Fruit fly (Drosophila melanogaster) whole organism, embryonic: ENCODE measurements around the gene CG16719.

ENCODE experiments used
- CG11398 ChIP-seq: fragments of 200-800 bp; sonication (Bioruptor generic); optimal IDR thresholded peaks from 2 replicates; lab custom pipeline; 2016; ENCODE audit warnings: missing biosample characterization, missing genetic modification characterization
- CG11560 ChIP-seq: fragments of 200-800 bp; sonication (Bioruptor generic); IDR thresholded peaks from 3 replicates; pipeline ENCODE4 v1.3.6; 2022; ENCODE audit warnings: missing biosample characterization, missing genetic modification characterization
- CG11695 ChIP-seq: fragments of 200-800 bp; sonication (Bioruptor generic); IDR thresholded peaks from 3 replicates; pipeline ENCODE4 v1.3.6; 2022; ENCODE audit warnings: missing biosample characterization, missing genetic modification characterization
- CG12744 ChIP-seq: fragments of 200-800 bp; sonication (Bioruptor generic); optimal IDR thresholded peaks from 2 replicates; lab custom pipeline; 2016; ENCODE audit warnings: missing biosample characterization, missing genetic modification characterization
- CG13424 ChIP-seq: fragments of 200-800 bp; sonication (Bioruptor generic); optimal IDR thresholded peaks from 2 replicates; lab custom pipeline; 2019; ENCODE audit warnings: missing biosample characterization, mild to moderate bottlenecking, missing genetic modification characterization, moderate library complexity
- CG14860 ChIP-seq: fragments of 200-800 bp; sonication (Bioruptor generic); IDR thresholded peaks from 3 replicates; pipeline ENCODE4 v1.3.6; 2022; ENCODE audit warnings: missing biosample characterization, missing genetic modification characterization; ENCODE audit not compliant: partially characterized antibody
- CG15073 ChIP-seq: fragments of 200-800 bp; sonication (Bioruptor generic); optimal IDR thresholded peaks from 2 replicates; lab custom pipeline; 2016; ENCODE audit warnings: missing biosample characterization, missing genetic modification characterization
- CG15479 ChIP-seq: fragments of 200-800 bp; sonication (Bioruptor generic); optimal IDR thresholded peaks from 3 replicates; lab custom pipeline; 2019; ENCODE audit warnings: missing biosample characterization, mild to moderate bottlenecking, missing genetic modification characterization, moderate library complexity
- CG15514 ChIP-seq: fragments of 200-800 bp; sonication (Bioruptor generic); optimal IDR thresholded peaks from 3 replicates; lab custom pipeline; 2017; ENCODE audit warnings: missing biosample characterization, missing genetic modification characterization, mild to moderate bottlenecking, moderate library complexity, missing genetic modification reagents
- CG1602 ChIP-seq: fragments of 200-800 bp; sonication (Bioruptor generic); optimal IDR thresholded peaks from 3 replicates; lab custom pipeline; 2016; ENCODE audit warnings: missing biosample characterization, missing genetic modification characterization
- CG17612 ChIP-seq: fragments of 200-800 bp; sonication (Bioruptor generic); IDR thresholded peaks from 2 replicates; pipeline ENCODE4 v1.3.6; 2022; ENCODE audit warnings: missing biosample characterization, missing genetic modification characterization
- CG18262 ChIP-seq: fragments of 200-800 bp; optimal IDR thresholded peaks from 3 replicates; lab custom pipeline; 2019; ENCODE audit warnings: missing biosample characterization, mild to moderate bottlenecking, missing genetic modification characterization, moderate library complexity
- CG2129 ChIP-seq: fragments of 200-800 bp; sonication (Bioruptor generic); IDR thresholded peaks from 2 replicates; pipeline ENCODE4 v1.3.6; 2022; ENCODE audit warnings: missing biosample characterization, missing genetic modification characterization; ENCODE audit not compliant: partially characterized antibody
- CG31441 ChIP-seq: fragments of 200-800 bp; sonication (Bioruptor generic); IDR thresholded peaks from 2 replicates; pipeline ENCODE4 v1.3.6; 2022; ENCODE audit warnings: missing biosample characterization, missing genetic modification characterization
- CG33213 ChIP-seq: fragments of 200-800 bp; sonication (Bioruptor generic); optimal IDR thresholded peaks from 3 replicates; lab custom pipeline; 2016; ENCODE audit warnings: missing biosample characterization, missing genetic modification characterization
- CG34422 ChIP-seq: fragments of 200-800 bp; sonication (Bioruptor generic); IDR thresholded peaks from 3 replicates; pipeline ENCODE4 v1.3.6; 2022; ENCODE audit warnings: missing biosample characterization, missing genetic modification characterization
- CG3847 ChIP-seq: fragments of 200-800 bp; sonication (Bioruptor generic); IDR thresholded peaks from 2 replicates; pipeline ENCODE4 v1.3.6; 2022; ENCODE audit warnings: missing biosample characterization, missing genetic modification characterization
- CG6654 ChIP-seq: fragments of 200-800 bp; sonication (Bioruptor generic); optimal IDR thresholded peaks from 2 replicates; lab custom pipeline; 2017; ENCODE audit warnings: missing biosample characterization, mild to moderate bottlenecking, missing genetic modification characterization
- CG7372 ChIP-seq: fragments of 200-800 bp; sonication (Bioruptor generic); IDR thresholded peaks from 2 replicates; pipeline ENCODE4 v1.3.6; 2022; ENCODE audit warnings: missing biosample characterization, missing genetic modification characterization
- CG7556 ChIP-seq: fragments of 200-800 bp; sonication (Bioruptor generic); optimal IDR thresholded peaks from 2 replicates; lab custom pipeline; 2017; ENCODE audit warnings: missing biosample characterization, mild to moderate bottlenecking, missing genetic modification characterization
- CG9817 ChIP-seq: fragments of 200-800 bp; sonication (Bioruptor generic); optimal IDR thresholded peaks from 2 replicates; lab custom pipeline; 2018; ENCODE audit warnings: missing biosample characterization, mild to moderate bottlenecking, missing genetic modification characterization, moderate library complexity
- CHES-1-like ChIP-seq: fragments of 200-800 bp; sonication (Bioruptor generic); optimal IDR thresholded peaks from 2 replicates; lab custom pipeline; 2016; ENCODE audit warnings: missing biosample characterization, missing genetic modification characterization
- MTF-1 ChIP-seq: fragments of 200-800 bp; sonication (Bioruptor generic); optimal IDR thresholded peaks from 2 replicates; lab custom pipeline; 2018; ENCODE audit warnings: missing biosample characterization, mild to moderate bottlenecking, missing genetic modification characterization, borderline replicate concordance
- Rfx ChIP-seq: fragments of 200-800 bp; sonication (Bioruptor generic); IDR thresholded peaks from 2 replicates; pipeline ENCODE4 v1.3.6; 2022; ENCODE audit warnings: missing biosample characterization, missing genetic modification characterization
- Side ChIP-seq: fragments of 200-800 bp; sonication (Bioruptor generic); optimal IDR thresholded peaks from 2 replicates; lab custom pipeline; 2016; ENCODE audit warnings: missing biosample characterization, missing genetic modification characterization
- Sox102F ChIP-seq: fragments of 200-800 bp; sonication (Bioruptor generic); optimal IDR thresholded peaks from 2 replicates; lab custom pipeline; 2018; ENCODE audit warnings: missing biosample characterization, mild to moderate bottlenecking, missing genetic modification characterization, moderate library complexity
- Usf ChIP-seq: fragments of 200-800 bp; sonication (Bioruptor generic); optimal IDR thresholded peaks from 2 replicates; lab custom pipeline; 2017; ENCODE audit warnings: missing genotype, missing biosample characterization, missing genetic modification characterization
- al ChIP-seq: fragments of 200-800 bp; sonication (Bioruptor generic); IDR thresholded peaks from 2 replicates; pipeline ENCODE4 v1.3.6; 2022; ENCODE audit warnings: missing biosample characterization, missing genetic modification characterization
- ara ChIP-seq: fragments of 200-800 bp; sonication (Bioruptor generic); IDR thresholded peaks from 2 replicates; pipeline ENCODE4 v1.3.6; 2022; ENCODE audit warnings: missing biosample characterization, missing genetic modification characterization
- br ChIP-seq: fragments of >200 bp; optimal IDR thresholded peaks from 2 replicates; lab custom pipeline; 2017
- cad ChIP-seq: fragments of >200 bp; optimal IDR thresholded peaks from 2 replicates; lab custom pipeline; 2017; ENCODE audit warnings: missing biosample characterization, missing genetic modification characterization
- chif ChIP-seq, 2 experiments: fragments of 200-800 bp; sonication (Bioruptor generic); optimal IDR thresholded peaks; 3 replicates each; lab custom pipeline; 2016; ENCODE audit warnings: missing biosample characterization in 2 of 2, missing genetic modification characterization in 2 of 2
- cwo ChIP-seq: fragments of 200-800 bp; sonication (Bioruptor generic); optimal IDR thresholded peaks from 3 replicates; lab custom pipeline; 2017; ENCODE audit warnings: missing biosample characterization, missing genetic modification characterization, mild to moderate bottlenecking, moderate library complexity, missing genetic modification reagents
- dan ChIP-seq: fragments of 200-800 bp; sonication (Bioruptor generic); IDR thresholded peaks from 2 replicates; pipeline ENCODE4 v1.3.6; 2022; ENCODE audit warnings: missing biosample characterization, missing genetic modification characterization
- dysf ChIP-seq: fragments of 200-800 bp; sonication (Bioruptor generic); IDR thresholded peaks from 3 replicates; pipeline ENCODE4 v1.3.6; 2022; ENCODE audit warnings: missing biosample characterization, missing genetic modification characterization
- esg ChIP-seq: fragments of 200-800 bp; sonication (Bioruptor generic); conservative IDR thresholded peaks from 2 replicates; pipeline ENCODE4 v1.3.6; 2022; ENCODE audit warnings: missing biosample characterization, missing genetic modification characterization
- fd3F ChIP-seq: fragments of 200-800 bp; sonication (Bioruptor generic); optimal IDR thresholded peaks from 2 replicates; lab custom pipeline; 2018; ENCODE audit warnings: missing biosample characterization, mild to moderate bottlenecking, missing genetic modification characterization, moderate library complexity
- lab ChIP-seq: fragments of 200-800 bp; sonication (Bioruptor generic); optimal IDR thresholded peaks from 3 replicates; lab custom pipeline; 2017; ENCODE audit warnings: missing biosample characterization, missing genetic modification characterization, mild to moderate bottlenecking, moderate library complexity, missing genetic modification reagents
- oc ChIP-seq: fragments of 200-800 bp; sonication (Bioruptor generic); optimal IDR thresholded peaks from 2 replicates; lab custom pipeline; 2018; ENCODE audit warnings: missing biosample characterization, mild to moderate bottlenecking, missing genetic modification characterization, moderate library complexity
- pan ChIP-seq, 4 experiments: fragments of >200 bp in 3 of 4; fragments of 200-800 bp in 1 of 4; sonication (Bioruptor generic) in 1 of 4; optimal IDR thresholded peaks in 3 of 4; IDR thresholded peaks in 1 of 4; 2 replicates each; pipeline versions ENCODE4 v1.3.6 to Lab custom; 2017 to 2022; ENCODE audit warnings: missing biosample characterization in 2 of 4, missing genetic modification characterization in 2 of 4, mixed read lengths in 1 of 4
- psq ChIP-seq: fragments of 200-800 bp; sonication (Bioruptor generic); optimal IDR thresholded peaks from 2 replicates; lab custom pipeline; 2017; ENCODE audit warnings: missing biosample characterization, missing genetic modification characterization
- pum ChIP-seq: fragments of 200-800 bp; sonication (Bioruptor generic); optimal IDR thresholded peaks from 2 replicates; lab custom pipeline; 2016; ENCODE audit warnings: missing biosample characterization, missing genetic modification characterization
- run ChIP-seq: fragments of 200-800 bp; sonication (Bioruptor generic); optimal IDR thresholded peaks from 3 replicates; lab custom pipeline; 2018; ENCODE audit warnings: missing biosample characterization, mild to moderate bottlenecking, missing genetic modification characterization
- seq ChIP-seq: fragments of 200-800 bp; sonication (Bioruptor generic); IDR thresholded peaks from 2 replicates; pipeline ENCODE4 v1.3.6; 2022; ENCODE audit warnings: missing biosample characterization, missing genetic modification characterization
- sisA ChIP-seq: fragments of 200-800 bp; sonication (Bioruptor generic); IDR thresholded peaks from 2 replicates; pipeline ENCODE4 v1.3.6; 2022; ENCODE audit warnings: missing biosample characterization, missing genetic modification characterization
- trem ChIP-seq: fragments of 200-800 bp; optimal IDR thresholded peaks from 3 replicates; lab custom pipeline; 2019; ENCODE audit warnings: missing biosample characterization, mild to moderate bottlenecking, missing genetic modification characterization, moderate library complexity
- ttk ChIP-seq: fragments of 200-800 bp; sonication (Bioruptor generic); IDR thresholded peaks from 2 replicates; pipeline ENCODE4 v2.1.2; 2022; ENCODE audit warnings: missing biosample characterization, missing genetic modification characterization
- twi ChIP-seq: fragments of 200-800 bp; optimal IDR thresholded peaks from 2 replicates; lab custom pipeline; 2019; ENCODE audit warnings: missing biosample characterization, mild to moderate bottlenecking, missing genetic modification characterization, moderate library complexity
- vvl ChIP-seq: fragments of 200-800 bp; sonication (Bioruptor generic); IDR thresholded peaks from 2 replicates; pipeline ENCODE4 v1.3.6; 2022; ENCODE audit warnings: missing biosample characterization, missing genetic modification characterization

The CG16719 gene

DNA sequence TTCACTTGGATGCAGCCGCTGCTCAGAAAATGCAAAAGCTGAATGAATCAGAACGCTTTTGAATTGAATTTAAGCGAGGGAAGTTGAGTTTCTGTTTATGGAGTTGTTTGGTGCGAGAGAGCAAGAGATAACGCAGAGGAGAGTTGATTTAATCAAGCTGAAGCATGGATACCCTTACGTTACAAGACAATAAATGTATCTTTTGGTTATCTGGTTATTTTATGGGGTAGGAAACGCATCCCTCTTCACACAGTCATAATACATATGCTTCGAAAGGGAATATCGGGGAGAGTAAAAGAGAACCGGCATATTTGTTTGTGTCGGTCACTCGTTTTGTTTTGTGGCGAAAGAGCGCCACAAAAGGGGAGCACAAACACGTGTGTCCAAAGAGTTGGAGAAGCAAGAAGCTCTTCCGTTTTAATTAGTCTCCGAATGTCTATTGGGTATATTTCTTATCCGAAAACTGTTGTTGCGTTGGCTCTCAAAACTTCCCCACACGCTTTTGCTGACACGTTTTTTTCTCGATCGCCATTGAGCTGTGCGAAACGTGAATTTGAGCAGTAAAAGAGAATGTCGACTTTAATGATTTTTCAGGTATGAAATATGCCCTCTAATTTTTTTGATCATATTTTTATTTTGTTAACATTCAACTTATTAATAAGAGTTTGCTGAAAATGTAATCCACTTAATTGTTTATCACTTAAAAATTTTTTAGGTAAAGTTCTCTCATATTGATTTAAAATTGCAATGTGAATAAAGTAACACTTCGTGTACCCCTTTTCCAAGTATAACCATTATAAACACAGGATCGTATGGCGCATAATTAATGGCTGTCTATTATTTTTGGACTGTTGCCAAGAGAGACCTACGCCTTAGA, 11.9 kb downstream of the CG16719 start, which contains the start of gene Prps (continued):
- TF ChIP-seq ara (GFP tag; lab: Robert Waterston, UW) (peak; percentile 55; the same call in 1 of the 2 replicates), CG2129 (no peak), pum (peak; percentile 72), CG13424 (tag; lab: Kevin White, UChicago) (peak; percentile 69), dysf (GFP tag; lab: Robert Waterston, UW) (peak; percentile 83), Rfx (GFP tag; lab: Robert Waterston, UW) (peak; percentile 91), CG15514 (GFP tag; lab: Kevin White, UChicago) (peak; percentile 74), psq (peak; percentile 63), al (GFP tag; lab: Robert Waterston, UW) (peak; percentile 64; the same call in 1 of the 2 replicates), CG11695 (peak; percentile 79), Sox102F (peak; percentile 62), CG7556 (GFP tag; lab: Kevin White, UChicago) (peak; percentile 44), pan (optimal IDR thresholded peaks at IDR 0.05; lab: Kevin White, UChicago) (no peak), pan (GFP tag; optimal IDR thresholded peaks at IDR 0.05 in 1 of 2, IDR thresholded peaks at IDR 0.05 in 1 of 2) (peak in 1 of 2 experiments; percentile 89), CG1602 (peak; percentile 46), esg (no peak), CG33213 (peak; percentile 82), seq (GFP tag; lab: Robert Waterston, UW) (peak; percentile 63; the same call in 1 of the 2 replicates), fd3F (GFP tag; lab: Kevin White, UChicago) (peak; percentile 37), CG7372 (GFP tag; lab: Robert Waterston, UW) (peak; percentile 70), CG6654 (GFP tag; lab: Kevin White, UChicago) (peak; percentile 20), CG12744 (peak; percentile 50), CG31441 (peak; percentile 67), CG34422 (GFP tag; lab: Robert Waterston, UW) (peak; percentile 87), vvl (GFP tag; lab: Robert Waterston, UW) (peak; percentile 95), ttk (GFP tag; lab: Robert Waterston, UW) (peak; percentile 81), oc (tag; lab: Kevin White, UChicago) (no peak), sisA (GFP tag; lab: Robert Waterston, UW) (peak; percentile 80), CG15073 (GFP tag; lab: Kevin White, UChicago) (no peak), twi (tag; lab: Kevin White, UChicago) (peak; percentile 19), CG14860 (GFP tag; lab: Robert Waterston, UW) (no peak), Usf (GFP tag; lab: Kevin White, UChicago) (no peak), CG11560 (tag; lab: Robert Waterston, UW) (peak; percentile 43; the same call in 1 of the 3 replicates), dan (GFP tag; lab: Robert Waterston, UW) (no peak), cwo (peak; percentile 99), run (tag; lab: Kevin White, UChicago) (peak; percentile 59), lab (GFP tag; lab: Kevin White, UChicago) (peak; percentile 93), CG15479 (GFP tag; lab: Kevin White, UChicago) (no peak), cad (GFP tag; lab: Kevin White, UChicago) (no peak), CG9817 (tag; lab: Kevin White, UChicago) (peak; percentile 52), CG3847 (peak; percentile 60), Side (peak; percentile 79), MTF-1 (GFP tag; lab: Kevin White, UChicago) (peak; percentile 60), CG17612 (GFP tag; lab: Robert Waterston, UW) (no peak), br (lab: Kevin White, UChicago) (no peak), CG18262 (tag; lab: Kevin White, UChicago) (peak; percentile 71), chif (GFP tag; optimal IDR thresholded peaks at IDR 0.05; lab: Kevin White, UChicago) (peak; percentile 25 to 65), CG11398 (GFP tag; lab: Kevin White, UChicago) (peak; percentile 16), trem (tag; lab: Kevin White, UChicago) (peak; percentile 51), CHES-1-like (peak; percentile 78)
